Worm (Caenorhabditis elegans) whole organism, mixed stage, embryonic: Measurements from ENCODE around the gene B0252.5.

ENCODE experiments used
- M03D4.4 ChIP-seq: sonication (generic microtip); optimal IDR thresholded peaks from 2 replicates; lab custom pipeline; 2017; ENCODE audit warnings: mild to moderate bottlenecking, missing genetic modification characterization, missing compliant biosample characterization
- bed-3 ChIP-seq: fragments of 200-800 bp; sonication (Bioruptor generic); optimal IDR thresholded peaks from 3 replicates; lab custom pipeline; 2018; ENCODE audit warnings: mild to moderate bottlenecking, missing genetic modification characterization, moderate library complexity, missing compliant biosample characterization
- blmp-1 ChIP-seq: fragments of 150-350 bp; optimal IDR thresholded peaks from 2 replicates; lab custom pipeline; 2014; ENCODE audit warnings: missing biosample characterization, missing genetic modification characterization
- ceh-39 ChIP-seq: fragments of 150-350 bp; optimal IDR thresholded peaks from 2 replicates; lab custom pipeline; 2014; ENCODE audit warnings: missing biosample characterization, missing genetic modification characterization
- ceh-43 ChIP-seq: fragments of 200-800 bp; sonication (Bioruptor generic); optimal IDR thresholded peaks from 2 replicates; lab custom pipeline; 2018; ENCODE audit warnings: mild to moderate bottlenecking, missing genetic modification characterization, moderate library complexity, missing compliant biosample characterization
- ceh-83 ChIP-seq: fragments of 200-800 bp; sonication (Bioruptor generic); optimal IDR thresholded peaks from 2 replicates; lab custom pipeline; 2018; ENCODE audit warnings: mild to moderate bottlenecking, missing genetic modification characterization, missing compliant biosample characterization
- ces-1 ChIP-seq: fragments of 150-350 bp; optimal IDR thresholded peaks from 2 replicates; lab custom pipeline; 2014; ENCODE audit warnings: missing biosample characterization, missing genetic modification reagents, missing genetic modification characterization
- cnd-1 ChIP-seq: fragments of 200-800 bp; sonication (Bioruptor generic); optimal IDR thresholded peaks from 2 replicates; lab custom pipeline; 2018; ENCODE audit warnings: mild to moderate bottlenecking, missing genetic modification characterization, missing compliant biosample characterization
- drap-1 ChIP-seq: fragments of 200-800 bp; sonication (Bioruptor generic); optimal IDR thresholded peaks from 3 replicates; lab custom pipeline; 2018; ENCODE audit warnings: mild to moderate bottlenecking, missing genetic modification characterization, missing compliant biosample characterization
- elt-1 ChIP-seq: sonication (generic microtip); optimal IDR thresholded peaks from 2 replicates; lab custom pipeline; 2017; ENCODE audit warnings: missing genetic modification characterization, mild to moderate bottlenecking, missing compliant biosample characterization, antibody characterized with exemption, moderate library complexity, borderline replicate concordance; ENCODE audit not compliant: insufficient read depth
- elt-3 ChIP-seq: fragments of 150-350 bp; optimal IDR thresholded peaks from 2 replicates; lab custom pipeline; 2014; ENCODE audit warnings: missing biosample characterization, missing genetic modification characterization
- flh-1 ChIP-seq: fragments of 200-800 bp; sonication (Bioruptor generic); optimal IDR thresholded peaks from 2 replicates; lab custom pipeline; 2018; ENCODE audit warnings: mild to moderate bottlenecking, missing genetic modification characterization, moderate library complexity, missing compliant biosample characterization
- ham-2 ChIP-seq: fragments of 200-800 bp; sonication (Bioruptor generic); optimal IDR thresholded peaks from 2 replicates; lab custom pipeline; 2018; ENCODE audit warnings: mild to moderate bottlenecking, missing genetic modification characterization, missing compliant biosample characterization
- hlh-1 ChIP-seq: fragments of 150-350 bp; optimal IDR thresholded peaks from 2 replicates; lab custom pipeline; 2014; ENCODE audit warnings: missing biosample characterization, missing genetic modification reagents, missing genetic modification characterization
- lin-13 ChIP-seq: fragments of 150-350 bp; optimal IDR thresholded peaks from 2 replicates; lab custom pipeline; 2014; ENCODE audit warnings: missing biosample characterization, missing genetic modification characterization
- lin-32 ChIP-seq: fragments of 200-800 bp; sonication (Bioruptor generic); optimal IDR thresholded peaks from 2 replicates; lab custom pipeline; 2018; ENCODE audit warnings: mild to moderate bottlenecking, missing genetic modification characterization, missing compliant biosample characterization
- lsy-2 ChIP-seq: fragments of 150-350 bp; optimal IDR thresholded peaks from 2 replicates; lab custom pipeline; 2014; ENCODE audit warnings: missing biosample characterization, missing genetic modification characterization
- mab-5 ChIP-seq: fragments of 150-350 bp; optimal IDR thresholded peaks from 2 replicates; lab custom pipeline; 2014; ENCODE audit warnings: missing biosample characterization, missing genetic modification characterization
- mep-1 ChIP-seq: fragments of 150-350 bp; optimal IDR thresholded peaks from 2 replicates; lab custom pipeline; 2017; ENCODE audit warnings: missing biosample characterization, missing genetic modification reagents, missing genetic modification characterization, inconsistent platforms
- mls-2 ChIP-seq: sonication (generic microtip); optimal IDR thresholded peaks from 2 replicates; lab custom pipeline; 2016; ENCODE audit warnings: mild to moderate bottlenecking, missing genetic modification characterization, moderate library complexity, missing compliant biosample characterization
- nhr-12 ChIP-seq: fragments of 150-350 bp; optimal IDR thresholded peaks from 2 replicates; lab custom pipeline; 2014; ENCODE audit warnings: missing biosample characterization, missing genetic modification characterization
- nhr-2 ChIP-seq: fragments of 150-350 bp; optimal IDR thresholded peaks from 2 replicates; lab custom pipeline; 2014; ENCODE audit warnings: missing biosample characterization, missing genetic modification characterization
- nhr-237 ChIP-seq: fragments of 150-350 bp; optimal IDR thresholded peaks from 2 replicates; lab custom pipeline; 2014; ENCODE audit warnings: missing biosample characterization, missing genetic modification characterization
- nhr-28 ChIP-seq: fragments of 150-350 bp; optimal IDR thresholded peaks from 2 replicates; lab custom pipeline; 2014; ENCODE audit warnings: missing biosample characterization, missing genetic modification characterization
- nhr-76 ChIP-seq: sonication (generic microtip); optimal IDR thresholded peaks from 2 replicates; lab custom pipeline; 2017; ENCODE audit warnings: missing biosample characterization, missing genetic modification characterization
- pha-4 ChIP-seq: fragments of 150-350 bp; optimal IDR thresholded peaks from 2 replicates; lab custom pipeline; 2018; ENCODE audit warnings: missing biosample characterization, missing genetic modification reagents, missing genetic modification characterization
- sem-2 ChIP-seq: fragments of 200-800 bp; sonication (Bioruptor generic); optimal IDR thresholded peaks from 2 replicates; lab custom pipeline; 2018; ENCODE audit warnings: mild to moderate bottlenecking, missing genetic modification characterization, missing compliant biosample characterization
- snpc-4 ChIP-seq: fragments of 150-350 bp; optimal IDR thresholded peaks from 2 replicates; lab custom pipeline; 2014; ENCODE audit warnings: missing biosample characterization, missing genetic modification characterization
- sptf-1 ChIP-seq: sonication (generic microtip); optimal IDR thresholded peaks from 2 replicates; lab custom pipeline; 2017; ENCODE audit warnings: mild to moderate bottlenecking, missing genetic modification characterization, moderate library complexity, missing compliant biosample characterization
- tbx-8 ChIP-seq: fragments of 200-800 bp; sonication (Bioruptor generic); optimal IDR thresholded peaks from 2 replicates; lab custom pipeline; 2018; ENCODE audit warnings: mild to moderate bottlenecking, missing genetic modification characterization, moderate library complexity, missing compliant biosample characterization
- unc-120 ChIP-seq: sonication (generic microtip); optimal IDR thresholded peaks from 2 replicates; lab custom pipeline; 2017; ENCODE audit warnings: missing genetic modification characterization, missing compliant biosample characterization; ENCODE audit not compliant: poor library complexity, severe bottlenecking
- unc-39 ChIP-seq: fragments of 150-350 bp; optimal IDR thresholded peaks from 2 replicates; lab custom pipeline; 2014; ENCODE audit warnings: missing biosample characterization, missing genetic modification characterization
- unc-62 ChIP-seq: fragments of 150-350 bp; optimal IDR thresholded peaks from 2 replicates; lab custom pipeline; 2014; ENCODE audit warnings: missing biosample characterization, missing genetic modification reagents, missing genetic modification characterization
- zip-8 ChIP-seq: fragments of 150-350 bp; optimal IDR thresholded peaks from 2 replicates; lab custom pipeline; 2014; ENCODE audit warnings: missing biosample characterization, missing genetic modification characterization
- ztf-11 ChIP-seq: fragments of 150-350 bp; optimal IDR thresholded peaks from 2 replicates; lab custom pipeline; 2014; ENCODE audit warnings: missing biosample characterization, missing genetic modification characterization

B0252.5 gene

DNA sequence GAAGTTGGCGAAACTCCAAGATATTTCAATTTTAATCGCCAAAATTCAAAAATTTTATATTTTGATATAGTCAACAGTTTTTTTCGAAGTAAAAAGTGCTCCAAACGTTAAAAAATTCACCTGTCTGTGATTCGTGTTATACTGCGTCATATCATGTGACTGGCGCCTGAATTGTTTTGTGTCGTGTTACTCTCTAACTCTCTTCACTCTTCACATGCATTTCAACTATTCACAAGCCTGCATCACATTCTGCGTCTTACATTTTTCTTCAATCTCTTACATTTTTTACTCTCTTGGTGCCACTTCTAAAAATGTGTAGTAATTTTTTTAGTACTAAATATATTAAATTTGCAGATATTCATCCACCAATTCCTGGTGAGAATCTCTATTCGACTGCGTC lies 9.7 kb upstream of the B0252.5 start, which contains the start of gene flcn-1:
flcn-1 (plus strand) TSS at position 348 of the 400 bp plus-strand sequence.
- TF ChIP-seq pha-4 (no peak), ces-1 (peak; percentile 12), ztf-11 (tag; lab: Kevin White, UChicago) (no peak)

DNA sequence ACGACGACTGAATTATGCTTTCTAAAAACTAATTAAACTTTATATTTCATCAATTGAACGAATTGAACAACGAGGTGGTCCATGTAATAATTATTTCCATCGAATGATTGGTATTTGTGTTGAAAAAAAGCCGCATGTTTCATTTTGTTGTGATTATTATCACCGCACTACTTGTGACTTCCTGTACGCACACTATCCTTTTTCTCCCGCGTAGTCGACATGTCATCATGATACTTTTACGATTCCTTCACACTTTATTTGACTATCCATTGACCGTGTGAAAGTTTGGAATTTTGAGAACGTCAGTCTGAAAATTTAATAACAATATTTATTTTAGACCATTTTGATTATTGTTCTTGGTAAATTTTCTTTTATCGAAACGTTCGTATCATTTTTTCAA lies 8.9 kb upstream of the B0252.5 start, which contains the start of gene F22D3.4:
F22D3.4 (minus strand) TSS at position 1 of the 400 bp plus-strand sequence.
- TF ChIP-seq lsy-2 (tag; lab: Kevin White, UChicago), result no peak

DNA sequence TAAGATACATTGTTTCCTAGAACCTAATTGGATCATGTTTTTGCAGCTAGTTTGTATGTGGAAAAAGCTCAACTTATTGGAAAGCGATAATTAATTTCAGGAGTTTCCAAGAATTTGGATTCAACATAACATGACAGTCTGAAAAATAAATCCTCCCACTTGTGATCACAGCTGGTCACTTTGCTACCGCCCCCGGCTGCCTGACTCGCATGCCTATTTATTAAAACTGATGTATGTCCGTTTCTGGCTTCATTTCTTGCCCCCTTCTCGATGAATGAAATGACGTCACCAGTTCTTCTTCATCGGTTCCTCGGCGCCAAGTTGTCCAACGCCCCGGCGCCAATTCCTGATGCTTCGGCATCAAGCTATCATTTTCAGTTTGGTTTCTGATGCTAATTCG lies 8.4 kb upstream of the B0252.5 start:
- TF ChIP-seq hlh-1 (tag; lab: Kevin White, UChicago), result no peak
- no peak for TF ChIP-seq cnd-1 (tag; lab: Kevin White, UChicago)

DNA sequence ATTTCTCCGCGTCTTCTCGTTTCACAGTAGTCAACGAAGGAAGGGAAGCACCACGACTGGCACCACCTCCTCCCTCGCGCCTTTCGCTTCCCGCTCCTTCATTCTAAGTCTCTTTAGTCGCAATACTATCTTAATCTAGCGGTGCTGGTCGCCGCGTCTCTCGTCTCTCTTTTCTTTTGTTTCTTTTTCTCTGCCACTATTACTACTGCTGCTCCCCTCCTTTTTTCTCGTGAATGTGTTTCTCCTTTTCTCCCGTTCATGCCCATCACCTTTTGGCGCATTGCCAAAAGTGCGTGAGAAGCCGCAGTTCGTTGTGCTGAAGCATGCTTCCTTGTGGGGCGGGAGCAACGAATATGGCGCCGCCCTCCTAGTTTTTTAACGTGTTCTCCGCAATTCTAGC lies 7.8 kb upstream of the B0252.5 start:
- TF ChIP-seq nhr-237 (tag; lab: Kevin White, UChicago) (peak; percentile 1), unc-120 (tag; lab: Kevin White, UChicago) (peak; percentile 77), sptf-1 (tag; lab: Kevin White, UChicago) (no peak)

DNA sequence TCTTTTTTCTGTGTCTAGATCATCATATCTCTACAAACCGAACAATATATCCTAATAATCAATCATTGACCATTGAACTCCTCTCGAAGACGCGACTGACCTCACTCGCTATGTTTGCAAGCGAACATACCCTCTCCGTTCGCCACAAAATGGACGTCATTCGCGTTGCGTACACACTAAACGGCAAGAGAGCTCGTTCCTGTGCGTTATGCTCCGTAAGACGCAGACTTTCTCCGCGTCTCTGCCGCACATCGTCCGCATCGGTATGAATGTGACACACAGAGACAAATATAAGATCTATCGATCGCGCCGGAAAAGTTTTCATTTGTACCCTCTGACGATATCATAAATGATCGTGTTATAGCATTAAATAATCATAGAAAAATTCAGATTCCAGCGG lies 7.4 kb upstream of the B0252.5 start:
- TF ChIP-seq ham-2, result peak; percentile 65
- no peak for TF ChIP-seq mep-1
- TF ChIP-seq nhr-237 (tag; lab: Kevin White, UChicago), result no peak
- peak; percentile 57 for TF ChIP-seq pha-4
- peak; percentile 27 for TF ChIP-seq unc-62 (GFP tag; lab: Kevin White, UChicago)
- TF ChIP-seq nhr-2 (tag; lab: Kevin White, UChicago), result peak; percentile 76
- TF ChIP-seq unc-39 (tag; lab: Kevin White, UChicago), result no peak
- TF ChIP-seq elt-1 (tag; lab: Kevin White, UChicago), result no peak
- no peak for TF ChIP-seq ztf-11 (tag; lab: Kevin White, UChicago)
- TF ChIP-seq sptf-1 (tag; lab: Kevin White, UChicago), result no peak
- TF ChIP-seq ceh-39, result peak; percentile 62
- TF ChIP-seq nhr-28 (tag; lab: Kevin White, UChicago), result no peak
- no peak for TF ChIP-seq cnd-1 (tag; lab: Kevin White, UChicago)
- TF ChIP-seq elt-3 (tag; lab: Kevin White, UChicago), result no peak
- peak; percentile 27 for TF ChIP-seq lin-13 (tag; lab: Kevin White, UChicago)
- TF ChIP-seq lsy-2 (tag; lab: Kevin White, UChicago), result no peak
- no peak for TF ChIP-seq M03D4.4 (tag; lab: Kevin White, UChicago)
- no peak for TF ChIP-seq ceh-43 (GFP tag; lab: Kevin White, UChicago)
- TF ChIP-seq ceh-83 (GFP tag; lab: Kevin White, UChicago), result no peak
- TF ChIP-seq nhr-12, result no peak
- no peak for TF ChIP-seq nhr-76 (tag; lab: Kevin White, UChicago)
- TF ChIP-seq drap-1, result no peak
- no peak for TF ChIP-seq tbx-8 (GFP tag; lab: Kevin White, UChicago)
- TF ChIP-seq sem-2 (GFP tag; lab: Kevin White, UChicago), result no peak
- peak; percentile 20 for TF ChIP-seq zip-8 (tag; lab: Kevin White, UChicago)
- TF ChIP-seq mls-2 (tag; lab: Kevin White, UChicago), result no peak
- TF ChIP-seq unc-120 (tag; lab: Kevin White, UChicago), result no peak
- no peak for TF ChIP-seq flh-1 (GFP tag; lab: Kevin White, UChicago)
- no peak for TF ChIP-seq lin-32 (GFP tag; lab: Kevin White, UChicago)
- TF ChIP-seq ces-1, result no peak
- TF ChIP-seq snpc-4 (tag; lab: Kevin White, UChicago), result no peak
- no peak for TF ChIP-seq bed-3 (GFP tag; lab: Kevin White, UChicago)
- TF ChIP-seq mab-5 (tag; lab: Kevin White, UChicago), result no peak
- TF ChIP-seq blmp-1 (tag; lab: Kevin White, UChicago), result no peak
- no peak for TF ChIP-seq hlh-1 (tag; lab: Kevin White, UChicago)
